Worm (Caenorhabditis elegans) whole organism, L4/young adult: Measurements from ENCODE around the gene cyp-35B2.

Source experiments
- W03F9.2 ChIP-seq: fragments of 150-350 bp; optimal IDR thresholded peaks from 2 replicates; lab custom pipeline; 2014; ENCODE audit warnings: missing biosample characterization, missing genetic modification characterization
- dao-5 ChIP-seq: sonication (generic microtip); optimal IDR thresholded peaks from 2 replicates; lab custom pipeline; 2016; ENCODE audit warnings: missing genotype, missing genetic modification characterization, moderate library complexity, missing compliant biosample characterization

- no peak for TF ChIP-seq dao-5
- TF ChIP-seq W03F9.2 (tag; lab: Kevin White, UChicago), result no peak
These were observed 43.1 kb downstream of the cyp-35B2 start for ce11 chrV:3985104-3985503.
